Fruit fly (Drosophila melanogaster) whole organism, wandering third instar larva: Measurements from ENCODE around the gene btsz.

Source experiments
- Abd-B ChIP-seq: fragments of >200 bp; optimal IDR thresholded peaks from 2 replicates; lab custom pipeline; 2017; ENCODE audit warnings: missing biosample characterization, missing genetic modification characterization
- CG32264 ChIP-seq: fragments of 200-800 bp; sonication (Bioruptor generic); optimal IDR thresholded peaks from 2 replicates; lab custom pipeline; 2016; ENCODE audit warnings: missing biosample characterization, missing genetic modification characterization
- CG9705 ChIP-seq: fragments of 200-800 bp; sonication (Bioruptor generic); optimal IDR thresholded peaks from 2 replicates; lab custom pipeline; 2018; ENCODE audit warnings: missing biosample characterization, mild to moderate bottlenecking, missing genetic modification characterization
- CrebA ChIP-seq: fragments of 200-800 bp; sonication (Bioruptor generic); optimal IDR thresholded peaks from 2 replicates; lab custom pipeline; 2016; ENCODE audit warnings: missing biosample characterization, mild to moderate bottlenecking, missing genetic modification characterization, borderline replicate concordance
- GATAd ChIP-seq: sonication (Bioruptor generic); optimal IDR thresholded peaks from 2 replicates; lab custom pipeline; 2016; ENCODE audit warnings: missing biosample characterization, missing genetic modification characterization
- HLH106 ChIP-seq: fragments of 200-800 bp; optimal IDR thresholded peaks from 3 replicates; lab custom pipeline; 2019; ENCODE audit warnings: missing biosample characterization, mild to moderate bottlenecking, missing genetic modification characterization, moderate library complexity
- Hr78 ChIP-seq: fragments of >200 bp; optimal IDR thresholded peaks from 2 replicates; lab custom pipeline; 2017; ENCODE audit warnings: missing biosample characterization, missing genetic modification characterization
- Hr83 ChIP-seq: fragments of 200-300 bp; sonication (Bioruptor generic); optimal IDR thresholded peaks from 2 replicates; lab custom pipeline; 2016; ENCODE audit warnings: missing biosample characterization, mild to moderate bottlenecking, missing genetic modification characterization, moderate library complexity; ENCODE audit not compliant: poor library complexity, severe bottlenecking
- Myc ChIP-seq: fragments of >200 bp; optimal IDR thresholded peaks from 2 replicates; lab custom pipeline; 2017
- N ChIP-seq: fragments of >200 bp; optimal IDR thresholded peaks from 2 replicates; lab custom pipeline; 2018; ENCODE audit warnings: missing biosample characterization, missing external identifiers, missing genetic modification characterization
- OdsH ChIP-seq: fragments of 200-800 bp; sonication (Bioruptor generic); optimal IDR thresholded peaks from 2 replicates; lab custom pipeline; 2016; ENCODE audit warnings: missing biosample characterization, mild to moderate bottlenecking, missing genetic modification characterization
- Rel ChIP-seq, 2 experiments: fragments of 200-800 bp; sonication (Bioruptor generic) in 1 of 2; optimal IDR thresholded peaks; 2 replicates in 1 of 2; 3 replicates in 1 of 2; lab custom pipeline; 2016 to 2019; ENCODE audit warnings: mild to moderate bottlenecking in 2 of 2, missing biosample characterization in 2 of 2, missing genetic modification characterization in 2 of 2, moderate library complexity in 1 of 2
- Sp1 ChIP-seq: fragments of 200-800 bp; sonication (Bioruptor generic); optimal IDR thresholded peaks from 3 replicates; lab custom pipeline; 2019; ENCODE audit warnings: missing biosample characterization, mild to moderate bottlenecking, missing genetic modification characterization, moderate library complexity
- Vsx2 ChIP-seq: fragments of 200-300, 225-300 bp; sonication (Bioruptor generic); optimal IDR thresholded peaks from 2 replicates; lab custom pipeline; 2018; ENCODE audit warnings: missing biosample characterization, missing genetic modification characterization; ENCODE audit not compliant: partially characterized antibody
- br ChIP-seq: fragments of 200-800 bp; sonication (Bioruptor generic); optimal IDR thresholded peaks from 2 replicates; lab custom pipeline; 2016; ENCODE audit warnings: missing biosample characterization, missing genetic modification characterization
- brk ChIP-seq: fragments of 200-800 bp; sonication (Bioruptor generic); optimal IDR thresholded peaks from 2 replicates; lab custom pipeline; 2016; ENCODE audit warnings: missing biosample characterization, mild to moderate bottlenecking, missing genetic modification characterization
- dl ChIP-seq, 2 experiments: fragments of 175-275, 200-275 bp in 1 of 2; fragments of 200-275 bp in 1 of 2; sonication (Bioruptor generic); optimal IDR thresholded peaks; lab custom pipeline; 2018; ENCODE audit warnings: mild to moderate bottlenecking in 2 of 2, missing biosample characterization in 2 of 2, missing genetic modification characterization in 2 of 2, moderate library complexity in 2 of 2; ENCODE audit not compliant: partially characterized antibody in 2 of 2, insufficient read depth in 1 of 2
- dmrt93B ChIP-seq: fragments of 200-800 bp; sonication (Bioruptor generic); optimal IDR thresholded peaks from 2 replicates; lab custom pipeline; 2018; ENCODE audit warnings: missing biosample characterization, mild to moderate bottlenecking, missing genetic modification characterization
- dsf ChIP-seq: sonication (Bioruptor generic); optimal IDR thresholded peaks from 2 replicates; lab custom pipeline; 2016; ENCODE audit warnings: missing biosample characterization, missing genetic modification characterization, borderline replicate concordance
- foxo ChIP-seq, 2 experiments: fragments of 200-800 bp; sonication (Bioruptor generic); optimal IDR thresholded peaks; 2 replicates in 1 of 2; 3 replicates in 1 of 2; lab custom pipeline; 2016 to 2017; ENCODE audit warnings: missing biosample characterization in 2 of 2, missing genetic modification characterization in 2 of 2
- fru ChIP-seq: fragments of 200-800 bp; sonication (Bioruptor generic); optimal IDR thresholded peaks from 3 replicates; lab custom pipeline; 2016; ENCODE audit warnings: missing biosample characterization, mild to moderate bottlenecking, missing genetic modification characterization
- h ChIP-seq: fragments of 200-800 bp; sonication (Bioruptor generic); optimal IDR thresholded peaks from 3 replicates; lab custom pipeline; 2016; ENCODE audit warnings: missing biosample characterization, mild to moderate bottlenecking, missing genetic modification characterization
- jim ChIP-seq: fragments of 175-275, 200-325 bp; sonication (Bioruptor generic); optimal IDR thresholded peaks from 2 replicates; lab custom pipeline; 2016; ENCODE audit warnings: missing biosample characterization, mild to moderate bottlenecking, missing genetic modification characterization
- pan ChIP-seq: fragments of >200 bp; optimal IDR thresholded peaks from 2 replicates; lab custom pipeline; 2017
- psq ChIP-seq: fragments of 200-800 bp; sonication (Bioruptor generic); optimal IDR thresholded peaks from 3 replicates; lab custom pipeline; 2017; ENCODE audit warnings: missing biosample characterization, mild to moderate bottlenecking, missing genetic modification characterization, moderate library complexity
- rgr ChIP-seq: fragments of 200-800 bp; sonication (Bioruptor generic); optimal IDR thresholded peaks from 3 replicates; lab custom pipeline; 2016; ENCODE audit warnings: missing biosample characterization, mild to moderate bottlenecking, missing genetic modification characterization
- sv ChIP-seq: fragments of 200-800 bp; sonication (Bioruptor generic); optimal IDR thresholded peaks from 3 replicates; lab custom pipeline; 2016; ENCODE audit warnings: missing biosample characterization, missing genetic modification characterization
- usp ChIP-seq: fragments of >200 bp; optimal IDR thresholded peaks from 2 replicates; lab custom pipeline; 2017; ENCODE audit warnings: missing biosample characterization, missing genetic modification characterization
- woc ChIP-seq: sonication (Bioruptor generic); optimal IDR thresholded peaks from 2 replicates; lab custom pipeline; 2016; ENCODE audit warnings: missing biosample characterization, mild to moderate bottlenecking, missing genetic modification characterization

The btsz gene

DNA sequence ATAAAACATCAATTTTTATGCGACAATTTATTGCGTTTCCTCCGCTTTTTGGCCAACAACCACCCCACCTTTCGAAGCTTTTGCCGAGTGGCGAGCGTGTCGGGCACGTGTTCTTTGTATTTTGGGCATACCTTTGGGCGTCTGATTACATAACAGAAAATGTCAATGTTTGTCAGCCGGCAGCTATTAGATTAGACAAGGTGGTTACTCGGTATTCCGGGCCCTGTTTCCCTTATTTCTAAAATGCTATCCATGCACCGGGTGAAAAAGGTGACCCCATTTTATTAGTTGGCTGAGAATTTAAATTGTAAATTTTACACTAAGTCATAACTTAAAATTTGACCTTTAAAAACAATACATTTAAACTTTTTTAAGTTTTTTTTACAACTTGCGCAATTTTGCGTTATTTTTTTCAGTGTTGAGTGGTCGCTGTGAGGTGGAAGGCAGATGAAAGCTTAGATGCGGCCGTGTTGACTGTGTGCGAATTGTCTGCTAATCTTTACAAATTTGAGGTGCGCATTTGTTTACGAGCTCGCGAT lies 37.2 kb upstream of the btsz start:
- TF ChIP-seq psq (GFP tag; lab: Kevin White, UChicago) (no peak), Abd-B (GFP tag; lab: Kevin White, UChicago) (no peak), rgr (GFP tag; lab: Kevin White, UChicago) (no peak), Hr83 (GFP tag; lab: Kevin White, UChicago) (no peak), OdsH (no peak), pan (lab: Kevin White, UChicago) (no peak), N (GFP tag; lab: Kevin White, UChicago) (no peak), Vsx2 (GFP tag; lab: Kevin White, UChicago) (no peak), fru (GFP tag; lab: Kevin White, UChicago) (no peak), br (GFP tag; lab: Kevin White, UChicago) (no peak), usp (no peak)

DNA sequence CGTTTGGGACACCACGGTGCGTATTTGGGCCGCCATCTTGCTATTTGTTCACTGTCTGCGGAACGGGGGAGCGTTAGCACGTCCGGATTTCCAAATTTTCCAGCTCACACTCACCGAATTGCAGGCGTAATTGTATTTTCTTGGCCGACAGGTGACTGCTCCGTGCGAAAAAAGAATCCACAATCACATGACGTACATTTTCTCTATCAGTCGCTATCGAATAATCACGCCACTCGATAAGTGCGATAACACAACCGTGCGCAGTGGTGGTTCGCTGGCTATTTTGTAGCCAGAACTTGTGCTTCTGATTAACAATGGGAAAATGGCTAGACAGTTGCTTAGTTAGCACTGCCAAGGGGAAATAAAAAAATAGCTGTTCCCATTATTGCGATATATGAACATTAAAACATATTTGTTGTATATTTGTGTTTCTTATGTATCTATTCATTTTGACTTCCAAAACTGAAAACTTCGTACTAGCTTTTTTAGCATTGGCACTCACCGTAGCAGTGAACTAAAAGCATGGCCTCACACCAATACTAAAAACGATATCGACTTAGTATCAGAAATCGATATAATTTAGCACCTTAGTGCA lies 28.6 kb upstream of the btsz start, which contains the start of gene VhaPPA1-1:
Gene VhaPPA1-1 (minus strand): TSS at position 225 of the 595 bp plus-strand sequence.
- TF ChIP-seq Vsx2 (GFP tag; lab: Kevin White, UChicago) = no peak
- peak; percentile 39 for TF ChIP-seq h (GFP tag; lab: Kevin White, UChicago)
- TF ChIP-seq woc = peak; percentile 89
- peak; percentile 99 for TF ChIP-seq Myc (lab: Kevin White, UChicago)
- TF ChIP-seq HLH106 (tag; lab: Kevin White, UChicago) = peak; percentile 40
- TF ChIP-seq foxo (GFP tag; optimal IDR thresholded peaks at IDR 0.05; lab: Kevin White, UChicago) = peak in 1 of 2 experiments; percentile 20
- TF ChIP-seq rgr (GFP tag; lab: Kevin White, UChicago) = peak; percentile 0
- TF ChIP-seq Sp1 (GFP tag; lab: Kevin White, UChicago) = peak; percentile 32
- TF ChIP-seq Rel (GFP tag; optimal IDR thresholded peaks at IDR 0.05; lab: Kevin White, UChicago) = no peak
- no peak for TF ChIP-seq Rel (tag; optimal IDR thresholded peaks at IDR 0.05; lab: Kevin White, UChicago)

DNA sequence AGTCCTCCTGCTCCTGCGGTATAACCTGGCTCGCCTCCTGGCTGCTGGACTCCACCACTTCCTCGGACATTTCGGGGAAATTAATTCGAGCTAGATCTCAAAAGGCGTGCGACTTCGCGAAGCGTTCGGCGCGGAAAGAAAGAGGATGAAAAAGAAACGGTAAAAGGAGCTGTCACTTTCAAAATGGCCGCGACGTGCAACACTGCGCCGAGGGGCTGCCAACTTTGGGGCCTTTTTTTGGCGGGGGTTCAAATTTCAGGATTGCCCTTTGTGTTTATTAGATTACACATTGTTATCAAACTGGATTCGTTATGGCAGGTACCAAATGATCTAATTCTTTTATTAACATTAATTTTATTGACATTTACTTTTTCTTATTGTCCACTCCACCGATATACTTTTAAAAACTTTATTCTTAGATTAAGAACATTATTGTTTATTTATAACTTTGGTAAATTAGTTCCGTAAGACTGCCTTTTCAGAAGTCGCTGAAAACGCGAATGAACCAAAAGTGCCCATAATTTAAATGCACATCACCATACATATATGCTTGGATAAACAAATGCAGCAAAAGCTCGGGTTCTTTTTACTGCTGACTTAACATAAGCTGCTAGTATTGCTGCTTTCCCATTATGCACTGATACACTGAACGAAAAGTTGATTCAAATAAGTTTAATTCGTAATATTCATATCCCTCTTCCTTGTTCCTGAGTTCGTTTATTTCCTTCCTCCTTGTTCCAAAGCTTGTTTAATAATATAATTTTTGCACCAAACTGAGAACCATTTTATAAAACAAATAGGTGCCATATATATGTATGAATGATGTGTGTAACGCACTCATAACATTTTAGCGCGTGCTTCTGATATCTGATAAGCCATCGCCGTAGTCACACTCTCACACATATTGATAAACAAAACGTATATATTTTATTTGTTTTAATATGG lies 26.4 kb upstream of the btsz start, which contains the start of gene RpS5b:
Gene RpS5b (minus strand): TSS at position 156 of the 945 bp plus-strand sequence.
- TF ChIP-seq fru (GFP tag; lab: Kevin White, UChicago) = no peak
- TF ChIP-seq usp = no peak
- TF ChIP-seq foxo (GFP tag; optimal IDR thresholded peaks at IDR 0.05; lab: Kevin White, UChicago) = no peak
- no peak for TF ChIP-seq jim (GFP tag; lab: Kevin White, UChicago)
- no peak for TF ChIP-seq dl (GFP tag; optimal IDR thresholded peaks at IDR 0.05; lab: Kevin White, UChicago; ENCODE audit: insufficient read depth in 1 of 2, partially characterized antibody in 2 of 2)
- no peak for TF ChIP-seq brk (GFP tag; lab: Kevin White, UChicago)
- no peak for TF ChIP-seq GATAd (GFP tag; lab: Kevin White, UChicago)
- TF ChIP-seq CrebA (GFP tag; lab: Kevin White, UChicago) = no peak
- TF ChIP-seq rgr (GFP tag; lab: Kevin White, UChicago) = peak; percentile 9
- peak; percentile 25 for TF ChIP-seq dmrt93B (GFP tag; lab: Kevin White, UChicago)
- no peak for TF ChIP-seq dsf (GFP tag; lab: Kevin White, UChicago)
- TF ChIP-seq sv = no peak
- TF ChIP-seq CG32264 = no peak
- no peak for TF ChIP-seq pan (lab: Kevin White, UChicago)
- no peak for TF ChIP-seq Hr78 (GFP tag; lab: Kevin White, UChicago)
- TF ChIP-seq Rel (GFP tag; optimal IDR thresholded peaks at IDR 0.05; lab: Kevin White, UChicago) = no peak
- peak; percentile 7 for TF ChIP-seq Rel (tag; optimal IDR thresholded peaks at IDR 0.05; lab: Kevin White, UChicago)
- no peak for TF ChIP-seq Sp1 (GFP tag; lab: Kevin White, UChicago)
- no peak for TF ChIP-seq OdsH
- TF ChIP-seq psq (GFP tag; lab: Kevin White, UChicago) = peak; percentile 26
- TF ChIP-seq HLH106 (tag; lab: Kevin White, UChicago) = peak; percentile 27
- no peak for TF ChIP-seq Abd-B (GFP tag; lab: Kevin White, UChicago)
- peak; percentile 30 for TF ChIP-seq h (GFP tag; lab: Kevin White, UChicago)
- TF ChIP-seq CG9705 (GFP tag; lab: Kevin White, UChicago) = peak; percentile 42
